Worm (Caenorhabditis elegans): ENCODE data around the gene F42A8.1.

ce11 chrII:9301065-9301464 lies 45.3 kb downstream of the F42A8.1 start:
- TF ChIP-seq nhr-11 (tag; optimal IDR thresholded peaks at IDR 0.05) (no peak), nhr-77 (tag; optimal IDR thresholded peaks at IDR 0.05) (no peak), ztf-11 (tag; optimal IDR thresholded peaks at IDR 0.05) (no peak)

All from whole organism, L2 larva.